Worm (Caenorhabditis elegans) whole organism, young adult: ENCODE results near the gene F27B3.8.

Experiments
- B0035.1 ChIP-seq: sonication (generic microtip); optimal IDR thresholded peaks from 2 replicates; lab custom pipeline; 2016; ENCODE audit warnings: missing genetic modification characterization, mild to moderate bottlenecking, missing compliant biosample characterization, missing genotype, missing genetic modification reagents
- F37B4.10 ChIP-seq: fragments of 200-800 bp; sonication (Bioruptor generic); IDR thresholded peaks from 2 replicates; pipeline ENCODE4 v1.3.6; 2022; ENCODE audit warnings: missing genetic modification characterization, missing compliant biosample characterization
- akir-1 ChIP-seq: fragments of 200-800 bp; sonication (Bioruptor generic); optimal IDR thresholded peaks from 2 replicates; lab custom pipeline; 2018; ENCODE audit warnings: mild to moderate bottlenecking, missing genetic modification characterization, moderate library complexity, missing compliant biosample characterization
- ceh-91 ChIP-seq: fragments of 200-800 bp; sonication (Bioruptor generic); IDR thresholded peaks from 2 replicates; pipeline ENCODE4 v1.3.6; 2022; ENCODE audit warnings: missing genetic modification reagents, missing genetic modification characterization, missing compliant biosample characterization
- him-1 ChIP-seq: sonication (generic microtip); optimal IDR thresholded peaks from 2 replicates; lab custom pipeline; 2016; ENCODE audit warnings: missing genotype, missing genetic modification reagents, missing genetic modification characterization, missing compliant biosample characterization
- let-607 ChIP-seq, 2 experiments: fragments of 200-800 bp in 1 of 2; sonication (Bioruptor generic) in 1 of 2; sonication (generic microtip) in 1 of 2; optimal IDR thresholded peaks; 2 replicates each; lab custom pipeline; 2016 to 2018; ENCODE audit warnings: mild to moderate bottlenecking in 2 of 2, missing compliant biosample characterization in 2 of 2, missing genetic modification characterization in 2 of 2, moderate library complexity in 2 of 2, missing genotype in 1 of 2
- lin-54 ChIP-seq: fragments of 200-800 bp; sonication (Bioruptor generic); optimal IDR thresholded peaks from 2 replicates; lab custom pipeline; 2018; ENCODE audit warnings: mild to moderate bottlenecking, missing genetic modification characterization, missing compliant biosample characterization
- mel-28 ChIP-seq: sonication (generic microtip); optimal IDR thresholded peaks from 2 replicates; lab custom pipeline; 2016; ENCODE audit warnings: borderline replicate concordance, mild to moderate bottlenecking, missing genetic modification characterization, missing compliant biosample characterization
- nfya-1 ChIP-seq: sonication (generic microtip); optimal IDR thresholded peaks from 2 replicates; lab custom pipeline; 2017; ENCODE audit warnings: antibody characterized with exemption, missing compliant biosample characterization, missing genetic modification characterization, borderline replicate concordance; ENCODE audit not compliant: insufficient read depth
- nhr-27 ChIP-seq: fragments of 200-800 bp; sonication (Bioruptor generic); optimal IDR thresholded peaks from 2 replicates; lab custom pipeline; 2018; ENCODE audit warnings: mild to moderate bottlenecking, missing genetic modification characterization, moderate library complexity, missing compliant biosample characterization
- nhr-80 ChIP-seq: sonication (generic microtip); optimal IDR thresholded peaks from 2 replicates; lab custom pipeline; 2016; ENCODE audit warnings: missing genetic modification characterization, missing compliant biosample characterization
- xnd-1 ChIP-seq: sonication (generic microtip); optimal IDR thresholded peaks from 2 replicates; lab custom pipeline; 2016; ENCODE audit warnings: missing genotype, missing genetic modification reagents, missing genetic modification characterization, missing compliant biosample characterization
- ztf-3 ChIP-seq: fragments of 200-800 bp; sonication (Bioruptor generic); optimal IDR thresholded peaks from 2 replicates; lab custom pipeline; 2018; ENCODE audit warnings: mild to moderate bottlenecking, missing genetic modification characterization, missing compliant biosample characterization

DNA sequence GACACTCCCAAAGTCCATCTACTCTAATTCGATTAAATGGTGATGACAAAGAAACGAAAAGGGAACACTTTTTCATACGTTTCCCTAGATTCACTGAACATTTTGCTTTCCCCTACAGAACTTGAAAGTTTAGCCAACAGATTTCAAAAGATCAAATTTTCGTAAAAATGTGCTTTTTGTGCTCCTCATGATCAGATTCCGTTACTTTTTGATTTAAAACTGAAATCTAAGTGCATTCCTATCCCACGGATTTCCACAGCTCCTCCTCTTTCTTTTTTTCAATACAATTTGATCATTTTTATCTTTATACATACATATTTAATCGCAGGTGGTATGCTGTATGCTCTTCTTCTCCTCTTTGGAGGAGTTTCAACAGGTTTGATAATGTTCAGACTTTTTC is 8.1 kb downstream of the F27B3.8 start, which contains the start of gene ddo-3:
- TF ChIP-seq akir-1 (GFP tag; lab: Kevin White, UChicago) (no peak), nhr-27 (tag; lab: Kevin White, UChicago) (no peak), nhr-80 (no peak), ceh-91 (GFP tag; lab: Robert Waterston, UW) (no peak), F37B4.10 (no peak), B0035.1 (no peak), nfya-1 (tag; lab: Kevin White, UChicago) (no peak), ztf-3 (GFP tag; lab: Kevin White, UChicago) (no peak), let-607 (tag; optimal IDR thresholded peaks at IDR 0.05; lab: Kevin White, UChicago) (no peak), him-1 (tag; lab: Kevin White, UChicago) (no peak), lin-54 (GFP tag; lab: Kevin White, UChicago) (no peak), xnd-1 (tag; lab: Kevin White, UChicago) (no peak), mel-28 (tag; lab: Kevin White, UChicago) (no peak)
